Fruit fly (Drosophila melanogaster): Measurements from ENCODE around the gene CG6763.
A peak's percentile ranks its signal among the peaks of the same experiment; 100 is the strongest.

Gene CG6763

dm6 chr3R:23315630-23316029 lies 31.8 kb downstream of the CG6763 start (continued):
- TF ChIP-seq Kr (GFP tag; optimal IDR thresholded peaks at IDR 0.05) (no peak), CG7987 (GFP tag; optimal IDR thresholded peaks at IDR 0.05) (no peak), CG2875 (GFP tag; optimal IDR thresholded peaks at IDR 0.05) (peak; percentile 13), CG6254 (GFP tag; optimal IDR thresholded peaks at IDR 0.05) (no peak), Trl (optimal IDR thresholded peaks at IDR 0.05) (no peak), Trl (GFP tag; optimal IDR thresholded peaks at IDR 0.05) (peak; percentile 31), lab (GFP tag; optimal IDR thresholded peaks at IDR 0.05) (no peak), CG7271 (tag; optimal IDR thresholded peaks at IDR 0.05) (no peak), ase (GFP tag; IDR thresholded peaks at IDR 0.05) (peak; percentile 67; the same call in 2 of the 3 replicates), sisA (GFP tag; IDR thresholded peaks at IDR 0.05) (no peak), CG18619 (GFP tag; optimal IDR thresholded peaks at IDR 0.05) (no peak), emc (GFP tag; optimal IDR thresholded peaks at IDR 0.05) (no peak), dpn (GFP tag; optimal IDR thresholded peaks at IDR 0.05) (no peak), nau (GFP tag; optimal IDR thresholded peaks at IDR 0.05) (no peak), bsh (GFP tag; optimal IDR thresholded peaks at IDR 0.05) (peak in 1 of 2 experiments; percentile 30), stwl (tag; optimal IDR thresholded peaks at IDR 0.05) (no peak), C15 (GFP tag; IDR thresholded peaks at IDR 0.05) (no peak), Side (GFP tag; optimal IDR thresholded peaks at IDR 0.05) (no peak), gfzf (GFP tag; optimal IDR thresholded peaks at IDR 0.05) (no peak), B-H2 (GFP tag; optimal IDR thresholded peaks at IDR 0.05) (no peak), Atf3 (GFP tag; optimal IDR thresholded peaks at IDR 0.05) (no peak), CG17328 (GFP tag; IDR thresholded peaks at IDR 0.05) (peak; percentile 38; the same call in 1 of the 2 replicates), tap (tag; optimal IDR thresholded peaks at IDR 0.05) (no peak), crol (GFP tag; IDR thresholded peaks at IDR 0.05) (no peak), CG9727 (GFP tag; optimal IDR thresholded peaks at IDR 0.05) (peak; percentile 5), CG4854 (GFP tag; optimal IDR thresholded peaks at IDR 0.05) (no peak), zen2 (GFP tag; IDR thresholded peaks at IDR 0.05; ENCODE audit: partially characterized antibody) (no peak), CG10267 (tag; optimal IDR thresholded peaks at IDR 0.05) (no peak), ci (GFP tag; IDR thresholded peaks at IDR 0.05) (peak; percentile 62), ERR (GFP tag; optimal IDR thresholded peaks at IDR 0.05) (no peak), Med (GFP tag) (peak; percentile 67), CG1603 (tag; optimal IDR thresholded peaks at IDR 0.05) (peak; percentile 51), lola (GFP tag; optimal IDR thresholded peaks at IDR 0.05) (peak in 1 of 3 experiments; percentile 31), Dref (GFP tag; IDR thresholded peaks at IDR 0.05) (no peak), Dek (tag; optimal IDR thresholded peaks at IDR 0.05) (no peak), nerfin-2 (GFP tag; IDR thresholded peaks at IDR 0.05; ENCODE audit: partially characterized antibody) (no peak), ro (GFP tag; IDR thresholded peaks at IDR 0.05) (no peak), ttk (GFP tag; IDR thresholded peaks at IDR 0.05) (no peak), row (GFP tag; IDR thresholded peaks at IDR 0.05) (peak; percentile 61), otp (GFP tag; IDR thresholded peaks at IDR 0.05) (no peak), CG13123 (GFP tag; optimal IDR thresholded peaks at IDR 0.05) (no peak), sob (GFP tag; IDR thresholded peaks at IDR 0.05) (no peak), en (GFP tag; optimal IDR thresholded peaks at IDR 0.05) (no peak), Gsc (GFP tag; IDR thresholded peaks at IDR 0.05) (no peak), corto (GFP tag; optimal IDR thresholded peaks at IDR 0.05) (no peak), CG7928 (GFP tag; optimal IDR thresholded peaks at IDR 0.05) (no peak), cwo (GFP tag; optimal IDR thresholded peaks at IDR 0.05) (no peak), CG10979 (tag; optimal IDR thresholded peaks at IDR 0.05) (peak; percentile 9), PHDP (tag; optimal IDR thresholded peaks at IDR 0.05) (peak; percentile 12), toy (GFP tag; IDR thresholded peaks at IDR 0.05) (no peak), Lim3 (GFP tag; IDR thresholded peaks at IDR 0.05) (no peak)

Data from whole organism, embryonic.